Worm (Caenorhabditis elegans) whole organism, early embryonic: ENCODE measurements around the gene lep-2.

Experiments used
- aly-1 ChIP-seq: sonication (generic microtip); optimal IDR thresholded peaks from 2 replicates; lab custom pipeline; 2016; ENCODE audit warnings: missing genetic modification characterization, missing compliant biosample characterization
- ama-1 ChIP-seq: fragments of 150-350 bp; optimal IDR thresholded peaks from 2 replicates; lab custom pipeline; 2014
- ceh-13 ChIP-seq: fragments of 200-800 bp; sonication (Bioruptor generic); optimal IDR thresholded peaks from 2 replicates; lab custom pipeline; 2018; ENCODE audit warnings: mild to moderate bottlenecking, missing genetic modification characterization, missing compliant biosample characterization
- ceh-36 ChIP-seq: sonication (generic microtip); optimal IDR thresholded peaks from 2 replicates; lab custom pipeline; 2016; ENCODE audit warnings: missing genetic modification characterization, inconsistent platforms, missing compliant biosample characterization
- flt-1 ChIP-seq: fragments of 200-800 bp; sonication (Bioruptor generic); IDR thresholded peaks from 2 replicates; pipeline ENCODE4 v1.3.6; 2022; ENCODE audit warnings: missing genetic modification characterization, missing compliant biosample characterization
- hmg-4 ChIP-seq: fragments of 200-800 bp; sonication (Bioruptor generic); optimal IDR thresholded peaks from 2 replicates; lab custom pipeline; 2018; ENCODE audit warnings: mild to moderate bottlenecking, missing genetic modification characterization, missing compliant biosample characterization
- hnd-1 ChIP-seq: sonication (generic microtip); optimal IDR thresholded peaks from 2 replicates; lab custom pipeline; 2016; ENCODE audit warnings: missing genetic modification characterization, missing compliant biosample characterization
- scrt-1 ChIP-seq: fragments of 200-800 bp; sonication (Bioruptor generic); IDR thresholded peaks from 2 replicates; pipeline ENCODE4 v1.3.6; 2022; ENCODE audit warnings: missing genetic modification characterization, missing compliant biosample characterization
- sea-1 ChIP-seq: fragments of 200-800 bp; sonication (Bioruptor generic); conservative IDR thresholded peaks from 2 replicates; pipeline ENCODE4 v1.3.6; 2022; ENCODE audit warnings: missing genetic modification characterization, missing compliant biosample characterization
- tbx-11 ChIP-seq: fragments of 200-800 bp; sonication (Bioruptor generic); IDR thresholded peaks from 2 replicates; pipeline ENCODE4 v1.3.6; 2022; ENCODE audit warnings: missing genetic modification characterization, missing compliant biosample characterization
- tbx-37 ChIP-seq: fragments of 200-800 bp; sonication (Bioruptor generic); conservative IDR thresholded peaks from 2 replicates; pipeline ENCODE4 v1.3.6; 2022; ENCODE audit warnings: missing genetic modification reagents, missing genetic modification characterization, missing compliant biosample characterization
- tra-4 ChIP-seq: sonication (generic microtip); optimal IDR thresholded peaks from 2 replicates; lab custom pipeline; 2017; ENCODE audit warnings: missing genetic modification characterization, missing compliant biosample characterization

ce11 chrIV:1012447-1012846 is 20.4 kb downstream of the lep-2 start, which contains the start of gene rbm-39:
- no peak for TF ChIP-seq flt-1 (GFP tag; lab: Robert Waterston, UW)
- TF ChIP-seq aly-1 (tag; lab: Kevin White, UChicago) = no peak
- no peak for TF ChIP-seq tra-4 (tag; lab: Kevin White, UChicago)
- TF ChIP-seq hnd-1 (tag; lab: Kevin White, UChicago) = no peak
- TF ChIP-seq tbx-11 (GFP tag; lab: Robert Waterston, UW) = no peak
- no peak for TF ChIP-seq hmg-4 (GFP tag; lab: Kevin White, UChicago)
- no peak for TF ChIP-seq ceh-13 (GFP tag; lab: Kevin White, UChicago)
- TF ChIP-seq ama-1 (lab: Kevin White, UChicago) = no peak
- TF ChIP-seq tbx-37 = no peak
- TF ChIP-seq ceh-36 (tag; lab: Kevin White, UChicago) = no peak
- no peak for TF ChIP-seq sea-1
- TF ChIP-seq scrt-1 = no peak
